Fruit fly (Drosophila melanogaster): ENCODE results near the gene Meltrin.

Meltrin gene

dm6 chr3R:14670840-14671239 is 26.3 kb downstream of the Meltrin start (continued):
- TF ChIP-seq CG31441 (GFP tag; IDR thresholded peaks at IDR 0.05) (no peak; the same call in 1 of the 2 replicates), Sox100B (GFP tag; optimal IDR thresholded peaks at IDR 0.05) (no peak), CG7372 (GFP tag; IDR thresholded peaks at IDR 0.05) (no peak), Med (GFP tag) (peak; percentile 75), scrt (GFP tag; optimal IDR thresholded peaks at IDR 0.05) (no peak), CG12744 (GFP tag; optimal IDR thresholded peaks at IDR 0.05) (no peak), Hmx (GFP tag; optimal IDR thresholded peaks at IDR 0.05) (no peak), crc (GFP tag; optimal IDR thresholded peaks at IDR 0.05) (no peak), CG6654 (GFP tag; optimal IDR thresholded peaks at IDR 0.05) (no peak), luna (GFP tag; optimal IDR thresholded peaks at IDR 0.05) (no peak), seq (GFP tag; IDR thresholded peaks at IDR 0.05) (no peak), pros (GFP tag; optimal IDR thresholded peaks at IDR 0.05) (peak; percentile 3), slp2 (GFP tag; optimal IDR thresholded peaks at IDR 0.05) (no peak), CG17328 (GFP tag; IDR thresholded peaks at IDR 0.05) (peak; percentile 48; the same call in 1 of the 2 replicates), Atf-2 (GFP tag; optimal IDR thresholded peaks at IDR 0.05) (no peak), Bgb (GFP tag; IDR thresholded peaks at IDR 0.05; ENCODE audit: partially characterized antibody) (no peak), CG12391 (tag; optimal IDR thresholded peaks at IDR 0.05) (peak; percentile 34), CG1233 (GFP tag; optimal IDR thresholded peaks at IDR 0.05) (peak; percentile 81), pum (GFP tag; optimal IDR thresholded peaks at IDR 0.05) (no peak), CG6272 (GFP tag; IDR thresholded peaks at IDR 0.05) (no peak), peb (GFP tag; IDR thresholded peaks at IDR 0.05) (no peak), CG32532 (GFP tag; IDR thresholded peaks at IDR 0.05) (no peak), phol (tag; optimal IDR thresholded peaks at IDR 0.05) (peak; percentile 1), CG15269 (tag; optimal IDR thresholded peaks at IDR 0.05) (no peak), CG1024 (GFP tag; IDR thresholded peaks at IDR 0.05) (no peak; the same call in 1 of the 2 replicates), pb (GFP tag; optimal IDR thresholded peaks at IDR 0.05) (no peak), CG4820 (GFP tag; optimal IDR thresholded peaks at IDR 0.05) (no peak), Hr51 (GFP tag; optimal IDR thresholded peaks at IDR 0.05) (no peak), CG34422 (GFP tag; IDR thresholded peaks at IDR 0.05) (no peak), ro (GFP tag; IDR thresholded peaks at IDR 0.05) (no peak), Dip2 (GFP tag; IDR thresholded peaks at IDR 0.05) (no peak), gcm2 (GFP tag; optimal IDR thresholded peaks at IDR 0.05) (no peak), CG14710 (tag; optimal IDR thresholded peaks at IDR 0.05) (peak; percentile 87), CG11085 (GFP tag; IDR thresholded peaks at IDR 0.05) (no peak), CG8478 (optimal IDR thresholded peaks at IDR 0.05) (no peak), CG12155 (GFP tag; optimal IDR thresholded peaks at IDR 0.05) (no peak), twi (tag; optimal IDR thresholded peaks at IDR 0.05) (peak; percentile 46), HmgZ (tag; optimal IDR thresholded peaks at IDR 0.05) (peak; percentile 3), CG1792 (GFP tag; optimal IDR thresholded peaks at IDR 0.05) (peak; percentile 13), CG8944 (GFP tag; optimal IDR thresholded peaks at IDR 0.05) (no peak), CG30431 (GFP tag; optimal IDR thresholded peaks at IDR 0.05) (no peak), ash1 (GFP tag; optimal IDR thresholded peaks at IDR 0.05) (peak; percentile 24), Elba2 (GFP tag; optimal IDR thresholded peaks at IDR 0.05) (no peak), Ets65A (GFP tag) (peak; percentile 31), nerfin-2 (GFP tag; IDR thresholded peaks at IDR 0.05; ENCODE audit: partially characterized antibody) (no peak), Fer2 (tag; optimal IDR thresholded peaks at IDR 0.05) (no peak), NC2α (GFP tag; optimal IDR thresholded peaks at IDR 0.05) (no peak), dati (GFP tag; IDR thresholded peaks at IDR 0.05) (no peak), prd (optimal IDR thresholded peaks at IDR 0.05) (no peak), prd (GFP tag; IDR thresholded peaks at IDR 0.05) (no peak), Max (GFP tag; optimal IDR thresholded peaks at IDR 0.05) (no peak), ase (GFP tag; IDR thresholded peaks at IDR 0.05) (no peak), jumu (GFP tag; optimal IDR thresholded peaks at IDR 0.05) (no peak), Fer3 (tag; optimal IDR thresholded peaks at IDR 0.05) (no peak)

Data from whole organism, embryonic.